Worm (Caenorhabditis elegans) whole organism, young adult: ENCODE measurements around the gene Y41C4A.6.

Experiments used
- B0336.3 ChIP-seq: fragments of 200-800 bp; sonication (Bioruptor generic); IDR thresholded peaks from 2 replicates; pipeline ENCODE4 v1.3.6; 2022; ENCODE audit warnings: missing genetic modification characterization, missing compliant biosample characterization
- D2030.7 ChIP-seq: fragments of 200-800 bp; sonication (Bioruptor generic); IDR thresholded peaks from 2 replicates; pipeline ENCODE4 v1.3.6; 2022; ENCODE audit warnings: missing genetic modification reagents, missing genetic modification characterization, missing compliant biosample characterization
- F23B12.7 ChIP-seq: sonication (generic microtip); optimal IDR thresholded peaks from 2 replicates; lab custom pipeline; 2017; ENCODE audit warnings: missing genetic modification characterization, mild to moderate bottlenecking, missing compliant biosample characterization, antibody characterized with exemption, moderate library complexity; ENCODE audit not compliant: insufficient read depth
- Y67H2A.10 ChIP-seq: fragments of 200-800 bp; sonication (Bioruptor generic); conservative IDR thresholded peaks from 2 replicates; pipeline ENCODE4 v1.3.6; 2022; ENCODE audit warnings: missing genetic modification reagents, missing genetic modification characterization, missing compliant biosample characterization
- attf-5 ChIP-seq: fragments of 200-800 bp; sonication (Bioruptor generic); optimal IDR thresholded peaks from 2 replicates; lab custom pipeline; 2018; ENCODE audit warnings: mild to moderate bottlenecking, missing genetic modification characterization, missing compliant biosample characterization
- bed-2 ChIP-seq: fragments of 200-800 bp; sonication (Bioruptor generic); IDR thresholded peaks from 2 replicates; pipeline ENCODE4 v1.3.6; 2022; ENCODE audit warnings: missing genetic modification reagents, missing genetic modification characterization, missing compliant biosample characterization
- cebp-2 ChIP-seq: fragments of 200-800 bp; sonication (Bioruptor generic); IDR thresholded peaks from 2 replicates; pipeline ENCODE4 v1.3.6; 2022; ENCODE audit warnings: missing genetic modification characterization, missing compliant biosample characterization
- ceh-27 ChIP-seq: fragments of 200-800 bp; sonication (Bioruptor generic); optimal IDR thresholded peaks from 2 replicates; lab custom pipeline; 2018; ENCODE audit warnings: mild to moderate bottlenecking, missing genetic modification characterization, moderate library complexity, missing compliant biosample characterization
- die-1 ChIP-seq: sonication (generic microtip); optimal IDR thresholded peaks from 2 replicates; lab custom pipeline; 2016; ENCODE audit warnings: missing genotype, mild to moderate bottlenecking, missing genetic modification characterization, missing compliant biosample characterization
- dpl-1 ChIP-seq: fragments of 150-350 bp; optimal IDR thresholded peaks from 2 replicates; lab custom pipeline; 2014; ENCODE audit warnings: missing biosample characterization, missing genetic modification reagents, missing genetic modification characterization
- efl-1 ChIP-seq: fragments of 150-350 bp; optimal IDR thresholded peaks from 2 replicates; lab custom pipeline; 2014; ENCODE audit warnings: missing biosample characterization, missing genetic modification reagents, missing genetic modification characterization
- egrh-3 ChIP-seq: fragments of 200-800 bp; sonication (Bioruptor generic); IDR thresholded peaks from 2 replicates; pipeline ENCODE4 v1.3.6; 2022; ENCODE audit warnings: missing genetic modification reagents, missing genetic modification characterization, missing compliant biosample characterization
- ets-4 ChIP-seq: fragments of 200-800 bp; sonication (Bioruptor generic); optimal IDR thresholded peaks from 2 replicates; lab custom pipeline; 2018; ENCODE audit warnings: mild to moderate bottlenecking, missing genetic modification characterization, missing compliant biosample characterization
- hmg-20 ChIP-seq: fragments of 200-800 bp; sonication (Bioruptor generic); IDR thresholded peaks from 2 replicates; pipeline ENCODE4 v1.3.6; 2022; ENCODE audit warnings: missing genetic modification reagents, missing genetic modification characterization, missing compliant biosample characterization
- let-526 ChIP-seq: fragments of 200-800 bp; sonication (Bioruptor generic); IDR thresholded peaks from 2 replicates; pipeline ENCODE4 v1.3.6; 2022; ENCODE audit warnings: missing genetic modification reagents, missing genetic modification characterization, missing compliant biosample characterization
- let-607 ChIP-seq, 2 experiments: fragments of 200-800 bp in 1 of 2; sonication (Bioruptor generic) in 1 of 2; sonication (generic microtip) in 1 of 2; optimal IDR thresholded peaks; 2 replicates each; lab custom pipeline; 2016 to 2018; ENCODE audit warnings: mild to moderate bottlenecking in 2 of 2, missing compliant biosample characterization in 2 of 2, missing genetic modification characterization in 2 of 2, moderate library complexity in 2 of 2, missing genotype in 1 of 2
- lin-35 ChIP-seq, 3 experiments: fragments of 150-350 bp in 2 of 3; sonication (generic microtip) in 1 of 3; optimal IDR thresholded peaks; 2 replicates each; lab custom pipeline; 2014 to 2018; ENCODE audit warnings: missing biosample characterization in 3 of 3, missing genetic modification characterization in 3 of 3, missing genetic modification reagents in 3 of 3
- lin-40 ChIP-seq: sonication (generic microtip); optimal IDR thresholded peaks from 2 replicates; lab custom pipeline; 2016; ENCODE audit warnings: missing genetic modification characterization, mild to moderate bottlenecking, missing compliant biosample characterization, missing genotype, missing genetic modification reagents
- lin-54 ChIP-seq: fragments of 200-800 bp; sonication (Bioruptor generic); optimal IDR thresholded peaks from 2 replicates; lab custom pipeline; 2018; ENCODE audit warnings: mild to moderate bottlenecking, missing genetic modification characterization, missing compliant biosample characterization
- lir-1 ChIP-seq: fragments of 200-800 bp; sonication (Bioruptor generic); conservative IDR thresholded peaks from 2 replicates; pipeline ENCODE4 v1.3.6; 2022; ENCODE audit warnings: missing genetic modification reagents, missing genetic modification characterization, missing compliant biosample characterization
- lsl-1 ChIP-seq: fragments of 200-800 bp; sonication (Bioruptor generic); optimal IDR thresholded peaks from 2 replicates; lab custom pipeline; 2018; ENCODE audit warnings: mild to moderate bottlenecking, missing genetic modification characterization, moderate library complexity, missing compliant biosample characterization
- madf-10 ChIP-seq: sonication (generic microtip); optimal IDR thresholded peaks from 2 replicates; lab custom pipeline; 2016; ENCODE audit warnings: mild to moderate bottlenecking, missing genetic modification characterization, missing compliant biosample characterization
- madf-3 ChIP-seq: fragments of 200-800 bp; sonication (Bioruptor generic); IDR thresholded peaks from 2 replicates; pipeline ENCODE4 v1.3.6; 2022; ENCODE audit warnings: missing genetic modification reagents, missing genetic modification characterization, missing compliant biosample characterization
- madf-6 ChIP-seq: fragments of 200-800 bp; sonication (Bioruptor generic); IDR thresholded peaks from 2 replicates; pipeline ENCODE4 v1.3.6; 2022; ENCODE audit warnings: missing genetic modification reagents, missing genetic modification characterization, missing compliant biosample characterization
- rcor-1 ChIP-seq: fragments of 200-800 bp; sonication (Bioruptor generic); IDR thresholded peaks from 2 replicates; pipeline ENCODE4 v1.3.6; 2022; ENCODE audit warnings: missing genetic modification reagents, missing genetic modification characterization, missing compliant biosample characterization
- sea-2 ChIP-seq: fragments of 200-800 bp; sonication (Bioruptor generic); IDR thresholded peaks from 2 replicates; pipeline ENCODE4 v1.3.6; 2022; ENCODE audit warnings: missing genetic modification characterization, missing compliant biosample characterization
- unc-130 ChIP-seq: sonication (generic microtip); optimal IDR thresholded peaks from 2 replicates; lab custom pipeline; 2016; ENCODE audit warnings: missing genetic modification reagents, missing genetic modification characterization, missing compliant biosample characterization

The Y41C4A.6 gene

ce11 chrIII:11746718-11747117, 50.3 kb downstream of the Y41C4A.6 start, which contains the start of gene mrt-2 (continued):
- TF ChIP-seq madf-3 (GFP tag; lab: Robert Waterston, UW): 0 out of 2 replicates have a peak, but pooled peaks have one; percentile 39
- TF ChIP-seq ceh-27 (GFP tag; lab: Kevin White, UChicago): peak; percentile 73
- TF ChIP-seq sea-2 (GFP tag; lab: Robert Waterston, UW): no peak
- TF ChIP-seq F23B12.7: no peak
- TF ChIP-seq bed-2 (GFP tag; lab: Robert Waterston, UW): 0 out of 2 replicates have a peak, but pooled peaks have one; percentile 46
- no peak for TF ChIP-seq egrh-3 (GFP tag; lab: Robert Waterston, UW)
- peak; percentile 74 for TF ChIP-seq lir-1 (GFP tag; lab: Robert Waterston, UW)
- TF ChIP-seq madf-10: peak; percentile 48
- peak; percentile 22; the same call in 1 of the 2 replicates for TF ChIP-seq B0336.3 (GFP tag; lab: Robert Waterston, UW)
- TF ChIP-seq Y67H2A.10 (GFP tag; lab: Robert Waterston, UW): no peak; the same call in 1 of the 2 replicates
- no peak for TF ChIP-seq ets-4 (GFP tag; lab: Kevin White, UChicago)
- peak in 1 of 2 experiments; percentile 46 for TF ChIP-seq let-607 (tag; optimal IDR thresholded peaks at IDR 0.05; lab: Kevin White, UChicago)
- peak; percentile 76 for TF ChIP-seq rcor-1 (GFP tag; lab: Robert Waterston, UW)
- no peak for TF ChIP-seq cebp-2 (GFP tag; lab: Robert Waterston, UW)
- TF ChIP-seq lin-54 (GFP tag; lab: Kevin White, UChicago): peak; percentile 91
- peak; percentile 12 for TF ChIP-seq lsl-1
- no peak for TF ChIP-seq die-1
- peak; percentile 38 for TF ChIP-seq D2030.7
- TF ChIP-seq attf-5 (GFP tag; lab: Kevin White, UChicago): peak; percentile 16
- TF ChIP-seq unc-130 (GFP tag; lab: Kevin White, UChicago): peak; percentile 73
- peak; percentile 56 for TF ChIP-seq efl-1 (GFP tag; lab: Kevin White, UChicago)
- peak; percentile 78 for TF ChIP-seq lin-40 (tag; lab: Kevin White, UChicago)
- 0 out of 2 replicates have a peak, but pooled peaks have one; percentile 41 for TF ChIP-seq hmg-20 (GFP tag; lab: Robert Waterston, UW)
- peak; percentile 67 for TF ChIP-seq madf-6 (GFP tag; lab: Robert Waterston, UW)
- TF ChIP-seq dpl-1 (GFP tag; lab: Kevin White, UChicago): peak; percentile 55
- TF ChIP-seq let-526 (GFP tag; lab: Robert Waterston, UW): no peak
- peak in 2 of 3 experiments; percentile 35 to 86 for TF ChIP-seq lin-35 (GFP tag; optimal IDR thresholded peaks at IDR 0.05; lab: Kevin White, UChicago)
